Worm (Caenorhabditis elegans): ENCODE data around the gene C55B6.5.

ce11 chrX:7244756-7245155 lies 39.7 kb upstream of the C55B6.5 start:
- TF ChIP-seq snpc-4 (tag; optimal IDR thresholded peaks at IDR 0.05) (no peak), ama-1 (optimal IDR thresholded peaks at IDR 0.05) (no peak), skn-1 (tag; optimal IDR thresholded peaks at IDR 0.05) (no peak)

Measured in whole organism, L2 larva.